Fruit fly (Drosophila melanogaster) whole organism, embryonic: Measurements from ENCODE around the gene Bet5.
A peak's percentile ranks its signal among the peaks of the same experiment; 100 is the strongest.

Experiments used
- Awh ChIP-seq: fragments of 200-800 bp; sonication (Bioruptor generic); IDR thresholded peaks from 2 replicates; pipeline ENCODE4, ENCODE4 v1.3.6; 2022; ENCODE audit warnings: missing biosample characterization, missing genetic modification characterization
- CG10979 ChIP-seq: fragments of 200-800 bp; sonication (Bioruptor generic); optimal IDR thresholded peaks from 2 replicates; lab custom pipeline; 2018; ENCODE audit warnings: missing biosample characterization, mild to moderate bottlenecking, missing genetic modification characterization, moderate library complexity
- CG12219 ChIP-seq: fragments of 200-800 bp; sonication (Bioruptor generic); optimal IDR thresholded peaks from 3 replicates; lab custom pipeline; 2018; ENCODE audit warnings: missing biosample characterization, mild to moderate bottlenecking, missing genetic modification characterization
- CG1233 ChIP-seq: fragments of 200-800 bp; sonication (Bioruptor generic); optimal IDR thresholded peaks from 4 replicates; lab custom pipeline; 2018; ENCODE audit warnings: missing biosample characterization, mild to moderate bottlenecking, missing genetic modification characterization
- CG12391 ChIP-seq: fragments of 200-800 bp; sonication (Bioruptor generic); optimal IDR thresholded peaks from 3 replicates; lab custom pipeline; 2018; ENCODE audit warnings: missing biosample characterization, mild to moderate bottlenecking, missing genetic modification characterization, moderate library complexity
- CG13775 ChIP-seq: fragments of 200-800 bp; sonication (Bioruptor generic); optimal IDR thresholded peaks from 3 replicates; lab custom pipeline; 2017; ENCODE audit warnings: missing biosample characterization, mild to moderate bottlenecking, missing genetic modification characterization
- CG14667 ChIP-seq: fragments of 200-800 bp; sonication (Bioruptor generic); IDR thresholded peaks from 2 replicates; pipeline ENCODE4 v1.3.6; 2022; ENCODE audit warnings: missing biosample characterization, missing genetic modification characterization
- CG16813 ChIP-seq: fragments of 200-800 bp; sonication (Bioruptor generic); IDR thresholded peaks from 3 replicates; pipeline ENCODE4 v1.3.6; 2022; ENCODE audit warnings: missing biosample characterization, missing genetic modification characterization; ENCODE audit not compliant: partially characterized antibody
- CG17568 ChIP-seq: fragments of 200-800 bp; sonication (Bioruptor generic); optimal IDR thresholded peaks from 2 replicates; lab custom pipeline; 2018; ENCODE audit warnings: missing biosample characterization, mild to moderate bottlenecking, missing genetic modification characterization, moderate library complexity
- CG1792 ChIP-seq: fragments of 200-800 bp; sonication (Bioruptor generic); optimal IDR thresholded peaks from 2 replicates; lab custom pipeline; 2016; ENCODE audit warnings: missing biosample characterization, missing genetic modification characterization
- CG18262 ChIP-seq: fragments of 200-800 bp; optimal IDR thresholded peaks from 3 replicates; lab custom pipeline; 2019; ENCODE audit warnings: missing biosample characterization, mild to moderate bottlenecking, missing genetic modification characterization, moderate library complexity
- CG2199 ChIP-seq: fragments of 200-800 bp; sonication (Bioruptor generic); IDR thresholded peaks from 3 replicates; pipeline ENCODE4 v1.3.6; 2022; ENCODE audit warnings: missing biosample characterization, missing genetic modification characterization
- CG4424 ChIP-seq: fragments of 200-800 bp; sonication (Bioruptor generic); optimal IDR thresholded peaks from 3 replicates; lab custom pipeline; 2016; ENCODE audit warnings: missing biosample characterization, missing genetic modification characterization
- CG6765 ChIP-seq: fragments of 200-800 bp; sonication (Bioruptor generic); optimal IDR thresholded peaks from 3 replicates; lab custom pipeline; 2017; ENCODE audit warnings: missing biosample characterization, mild to moderate bottlenecking, missing genetic modification characterization
- CG7786 ChIP-seq: fragments of 200-800 bp; sonication (Bioruptor generic); optimal IDR thresholded peaks from 2 replicates; lab custom pipeline; 2016; ENCODE audit warnings: missing biosample characterization, missing genetic modification characterization
- CG7987 ChIP-seq: fragments of 200-800 bp; sonication (Bioruptor generic); optimal IDR thresholded peaks from 2 replicates; lab custom pipeline; 2018; ENCODE audit warnings: missing biosample characterization, mild to moderate bottlenecking, missing genetic modification characterization, moderate library complexity
- CG8478 ChIP-seq: fragments of >200 bp; optimal IDR thresholded peaks from 2 replicates; lab custom pipeline; 2018
- CG8944 ChIP-seq: fragments of 200-800 bp; sonication (Bioruptor generic); optimal IDR thresholded peaks from 3 replicates; lab custom pipeline; 2016; ENCODE audit warnings: missing biosample characterization, missing genetic modification characterization
- CG9797 ChIP-seq: fragments of 200-800 bp; sonication (Bioruptor generic); optimal IDR thresholded peaks from 3 replicates; lab custom pipeline; 2018; ENCODE audit warnings: missing biosample characterization, mild to moderate bottlenecking, missing genetic modification characterization
- CTCF ChIP-seq: fragments of 200-800 bp; sonication (Bioruptor generic); optimal IDR thresholded peaks from 2 replicates; lab custom pipeline; 2017; ENCODE audit warnings: missing biosample characterization, mild to moderate bottlenecking, missing genetic modification characterization, moderate library complexity
- Doc3 ChIP-seq: fragments of 200-800 bp; sonication (Bioruptor generic); IDR thresholded peaks from 3 replicates; pipeline ENCODE4 v1.3.6; 2022; ENCODE audit warnings: missing biosample characterization, missing genetic modification characterization; ENCODE audit not compliant: partially characterized antibody
- Dp ChIP-seq: fragments of 200-800 bp; sonication (Bioruptor generic); optimal IDR thresholded peaks from 2 replicates; lab custom pipeline; 2018; ENCODE audit warnings: missing biosample characterization, mild to moderate bottlenecking, missing genetic modification characterization, moderate library complexity
- E2f2 ChIP-seq: fragments of 200-800 bp; sonication (Bioruptor generic); IDR thresholded peaks from 2 replicates; pipeline ENCODE4 v1.3.6; 2022; ENCODE audit warnings: missing biosample characterization, missing genetic modification characterization
- ERR ChIP-seq: fragments of 200-800 bp; sonication (Bioruptor generic); optimal IDR thresholded peaks from 2 replicates; lab custom pipeline; 2016; ENCODE audit warnings: missing biosample characterization, missing genetic modification characterization
- GATAe ChIP-seq: fragments of 200-800 bp; sonication (Bioruptor generic); conservative IDR thresholded peaks from 2 replicates; pipeline ENCODE4 v1.3.6; 2022; ENCODE audit warnings: missing biosample characterization, missing genetic modification characterization
- HHEX ChIP-seq: fragments of 200-800 bp; sonication (Bioruptor generic); optimal IDR thresholded peaks from 3 replicates; lab custom pipeline; 2017; ENCODE audit warnings: missing biosample characterization, mild to moderate bottlenecking, missing genetic modification characterization, missing genetic modification reagents
- Hand ChIP-seq: fragments of 200-800 bp; sonication (Bioruptor generic); optimal IDR thresholded peaks from 2 replicates; lab custom pipeline; 2017; ENCODE audit warnings: mild to moderate bottlenecking, missing biosample characterization, missing genetic modification reagents, missing genetic modification characterization
- MESR4 ChIP-seq: fragments of 200-800 bp; sonication (Bioruptor generic); optimal IDR thresholded peaks from 2 replicates; lab custom pipeline; 2018; ENCODE audit warnings: missing biosample characterization, mild to moderate bottlenecking, missing genetic modification characterization, moderate library complexity
- Med ChIP-seq: fragments of 200-800 bp; sonication (Bioruptor generic); peaks from one replicate; lab custom pipeline; 2016; ENCODE audit warnings: missing biosample characterization, missing genetic modification characterization, mild to moderate bottlenecking, inconsistent platforms, moderate library complexity
- Mes4 ChIP-seq: fragments of 200-800 bp; sonication (Bioruptor generic); optimal IDR thresholded peaks from 2 replicates; lab custom pipeline; 2016; ENCODE audit warnings: missing biosample characterization, missing genetic modification characterization
- Neu2 ChIP-seq: fragments of 200-800 bp; sonication (Bioruptor generic); optimal IDR thresholded peaks from 3 replicates; lab custom pipeline; 2016; ENCODE audit warnings: missing biosample characterization, missing genetic modification characterization, borderline replicate concordance
- Poxn ChIP-seq: fragments of 200-800 bp; sonication (Bioruptor generic); IDR thresholded peaks from 2 replicates; pipeline ENCODE4 v1.3.6; 2022; ENCODE audit warnings: missing biosample characterization, missing genetic modification characterization
- Six4 ChIP-seq: fragments of 200-800 bp; sonication (Bioruptor generic); optimal IDR thresholded peaks from 2 replicates; lab custom pipeline; 2016; ENCODE audit warnings: missing biosample characterization, missing genetic modification characterization
- Sry-β ChIP-seq: fragments of 200-800 bp; sonication (Bioruptor generic); optimal IDR thresholded peaks from 2 replicates; lab custom pipeline; 2018; ENCODE audit warnings: missing biosample characterization, mild to moderate bottlenecking, missing genetic modification characterization, moderate library complexity
- ab ChIP-seq: fragments of 200-800 bp; sonication (Bioruptor generic); optimal IDR thresholded peaks from 2 replicates; lab custom pipeline; 2016; ENCODE audit warnings: missing biosample characterization, missing genetic modification characterization
- ara ChIP-seq: fragments of 200-800 bp; sonication (Bioruptor generic); IDR thresholded peaks from 2 replicates; pipeline ENCODE4 v1.3.6; 2022; ENCODE audit warnings: missing biosample characterization, missing genetic modification characterization
- bowl ChIP-seq: fragments of 200-800 bp; sonication (Bioruptor generic); IDR thresholded peaks from 2 replicates; pipeline ENCODE4 v1.3.6; 2022; ENCODE audit warnings: missing biosample characterization, missing genetic modification characterization
- btn ChIP-seq: fragments of 200-800 bp; sonication (Bioruptor generic); optimal IDR thresholded peaks from 2 replicates; lab custom pipeline; 2016; ENCODE audit warnings: missing biosample characterization, missing genetic modification characterization
- fd64A ChIP-seq: fragments of 200-800 bp; sonication (Bioruptor generic); optimal IDR thresholded peaks from 3 replicates; lab custom pipeline; 2018; ENCODE audit warnings: missing biosample characterization, mild to moderate bottlenecking, missing genetic modification characterization
- gem ChIP-seq: fragments of 200-800 bp; sonication (Bioruptor generic); optimal IDR thresholded peaks from 2 replicates; lab custom pipeline; 2019; ENCODE audit warnings: missing biosample characterization, mild to moderate bottlenecking, missing genetic modification characterization, moderate library complexity
- gfzf ChIP-seq: fragments of 200-800 bp; sonication (Bioruptor generic); optimal IDR thresholded peaks from 2 replicates; lab custom pipeline; 2016; ENCODE audit warnings: missing biosample characterization, mild to moderate bottlenecking, missing genetic modification characterization, moderate library complexity
- knrl ChIP-seq: fragments of 200-800 bp; sonication (Bioruptor generic); IDR thresholded peaks from 3 replicates; pipeline ENCODE4 v1.3.6; 2022; ENCODE audit warnings: missing biosample characterization, missing genetic modification characterization; ENCODE audit not compliant: partially characterized antibody
- mirr ChIP-seq: fragments of 200-800 bp; sonication (Bioruptor generic); optimal IDR thresholded peaks from 3 replicates; lab custom pipeline; 2018; ENCODE audit warnings: missing biosample characterization, mild to moderate bottlenecking, missing genetic modification characterization
- mld ChIP-seq: fragments of 200-800 bp; sonication (Bioruptor generic); IDR thresholded peaks from 3 replicates; pipeline ENCODE4 v1.3.6; 2022; ENCODE audit warnings: missing biosample characterization, missing genetic modification characterization; ENCODE audit not compliant: partially characterized antibody
- oc ChIP-seq: fragments of 200-800 bp; sonication (Bioruptor generic); optimal IDR thresholded peaks from 2 replicates; lab custom pipeline; 2018; ENCODE audit warnings: missing biosample characterization, mild to moderate bottlenecking, missing genetic modification characterization, moderate library complexity
- onecut ChIP-seq: fragments of 200-800 bp; sonication (Bioruptor generic); IDR thresholded peaks from 2 replicates; pipeline ENCODE4 v1.3.6; 2022; ENCODE audit warnings: missing biosample characterization, missing genetic modification characterization
- pfk ChIP-seq: fragments of 200-800 bp; sonication (Bioruptor generic); optimal IDR thresholded peaks from 2 replicates; lab custom pipeline; 2018; ENCODE audit warnings: missing biosample characterization, mild to moderate bottlenecking, missing genetic modification characterization, moderate library complexity
- phol ChIP-seq: fragments of 200-800 bp; sonication (Bioruptor generic); optimal IDR thresholded peaks from 3 replicates; lab custom pipeline; 2018; ENCODE audit warnings: missing biosample characterization, mild to moderate bottlenecking, missing genetic modification characterization, moderate library complexity
- psq ChIP-seq: fragments of 200-800 bp; sonication (Bioruptor generic); optimal IDR thresholded peaks from 2 replicates; lab custom pipeline; 2017; ENCODE audit warnings: missing biosample characterization, missing genetic modification characterization
- ranshi ChIP-seq: fragments of 200-800 bp; sonication (Bioruptor generic); IDR thresholded peaks from 2 replicates; pipeline ENCODE4 v1.3.6; 2022; ENCODE audit warnings: missing biosample characterization, missing genetic modification characterization
- sens ChIP-seq: fragments of 200-800 bp; sonication (Bioruptor generic); peaks from one replicate; lab custom pipeline; 2016; ENCODE audit warnings: missing biosample characterization, missing genetic modification characterization
- tin ChIP-seq: fragments of 200-800 bp; sonication (Bioruptor generic); optimal IDR thresholded peaks from 3 replicates; lab custom pipeline; 2016; ENCODE audit warnings: missing biosample characterization, missing genetic modification characterization
- vvl ChIP-seq: fragments of 200-800 bp; sonication (Bioruptor generic); IDR thresholded peaks from 2 replicates; pipeline ENCODE4 v1.3.6; 2022; ENCODE audit warnings: missing biosample characterization, missing genetic modification characterization

Gene Bet5

DNA sequence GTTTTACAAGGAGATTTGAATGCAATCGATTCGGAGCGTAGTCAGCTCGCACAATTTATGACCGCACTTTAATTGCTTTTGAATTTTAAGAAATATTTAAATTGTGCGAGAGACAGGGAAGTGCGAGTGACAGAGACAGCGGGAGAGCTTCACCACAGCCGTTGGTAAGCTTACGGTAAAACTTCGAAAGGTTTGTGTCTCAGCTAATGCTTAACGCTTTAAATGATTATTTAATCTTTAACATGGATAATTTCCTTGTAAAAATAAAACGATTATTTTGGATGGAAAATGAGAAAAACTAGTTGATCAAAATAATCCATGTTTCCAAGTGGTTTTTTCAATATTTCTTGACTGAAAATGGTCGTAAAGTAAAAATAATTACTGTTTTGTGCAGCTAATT is 29.4 kb upstream of the Bet5 start:
- no peak for TF ChIP-seq CG9797 (GFP tag; lab: Kevin White, UChicago)
- TF ChIP-seq CG4424 (GFP tag; lab: Kevin White, UChicago): no peak
- TF ChIP-seq Six4 (GFP tag; lab: Kevin White, UChicago): no peak
- TF ChIP-seq Poxn (GFP tag; lab: Robert Waterston, UW): no peak
- TF ChIP-seq CG14667: no peak
- no peak for TF ChIP-seq GATAe (GFP tag; lab: Robert Waterston, UW)
- no peak for TF ChIP-seq tin (GFP tag; lab: Kevin White, UChicago)
- no peak for TF ChIP-seq pfk (GFP tag; lab: Kevin White, UChicago)
- no peak for TF ChIP-seq CG1792 (GFP tag; lab: Kevin White, UChicago)
- TF ChIP-seq CG7786: no peak
- no peak for TF ChIP-seq CG1233 (GFP tag; lab: Kevin White, UChicago)
- no peak for TF ChIP-seq ranshi (GFP tag; lab: Robert Waterston, UW)
- TF ChIP-seq onecut (GFP tag; lab: Robert Waterston, UW): no peak
- no peak for TF ChIP-seq fd64A (GFP tag; lab: Kevin White, UChicago)
- no peak for TF ChIP-seq CG2199 (GFP tag; lab: Robert Waterston, UW)
- no peak for TF ChIP-seq ab (GFP tag; lab: Kevin White, UChicago)
- no peak for TF ChIP-seq ERR (GFP tag; lab: Kevin White, UChicago)
- no peak for TF ChIP-seq knrl
- TF ChIP-seq bowl (GFP tag; lab: Robert Waterston, UW): no peak
- TF ChIP-seq ara (GFP tag; lab: Robert Waterston, UW): no peak
- TF ChIP-seq CG8944: no peak
- peak; percentile 17 for TF ChIP-seq sens (GFP tag; lab: Kevin White, UChicago)
- no peak for TF ChIP-seq CG7987 (GFP tag; lab: Kevin White, UChicago)
- no peak for TF ChIP-seq phol (tag; lab: Kevin White, UChicago)
- TF ChIP-seq CG17568 (GFP tag; lab: Kevin White, UChicago): no peak
- TF ChIP-seq CTCF (GFP tag; lab: Kevin White, UChicago): peak; percentile 50
- peak; percentile 36; the same call in 1 of the 2 replicates for TF ChIP-seq E2f2 (GFP tag; lab: Robert Waterston, UW)
- TF ChIP-seq HHEX (GFP tag; lab: Kevin White, UChicago): no peak
- TF ChIP-seq vvl (GFP tag; lab: Robert Waterston, UW): no peak
- TF ChIP-seq CG8478 (lab: Kevin White, UChicago): no peak
- TF ChIP-seq Dp (GFP tag; lab: Kevin White, UChicago): peak; percentile 6
- TF ChIP-seq Awh: no peak
- TF ChIP-seq CG18262 (tag; lab: Kevin White, UChicago): no peak
- no peak for TF ChIP-seq mld (GFP tag; lab: Robert Waterston, UW)
- TF ChIP-seq Sry-β (GFP tag; lab: Kevin White, UChicago): no peak
- TF ChIP-seq gem: no peak
- TF ChIP-seq CG12391 (tag; lab: Kevin White, UChicago): no peak
- TF ChIP-seq gfzf (GFP tag; lab: Kevin White, UChicago): peak; percentile 43
- TF ChIP-seq Med (GFP tag; lab: Kevin White, UChicago): peak; percentile 42
- no peak for TF ChIP-seq oc
- no peak for TF ChIP-seq CG10979 (tag; lab: Kevin White, UChicago)
- TF ChIP-seq CG13775 (GFP tag; lab: Kevin White, UChicago): no peak
- no peak for TF ChIP-seq CG6765 (GFP tag; lab: Kevin White, UChicago)
- TF ChIP-seq Neu2: no peak
- no peak for TF ChIP-seq Mes4
- TF ChIP-seq psq (GFP tag; lab: Kevin White, UChicago): no peak
- no peak for TF ChIP-seq CG16813 (GFP tag; lab: Robert Waterston, UW)
- TF ChIP-seq mirr (GFP tag; lab: Kevin White, UChicago): no peak
- no peak for TF ChIP-seq Hand (GFP tag; lab: Kevin White, UChicago)
- TF ChIP-seq btn (GFP tag; lab: Kevin White, UChicago): no peak
- no peak for TF ChIP-seq MESR4 (GFP tag; lab: Kevin White, UChicago)
- no peak for TF ChIP-seq Doc3 (GFP tag; lab: Robert Waterston, UW)
- TF ChIP-seq CG12219 (GFP tag; lab: Kevin White, UChicago): no peak
